Fruit fly (Drosophila melanogaster): ENCODE data around the gene CG31550.

The CG31550 gene

DNA sequence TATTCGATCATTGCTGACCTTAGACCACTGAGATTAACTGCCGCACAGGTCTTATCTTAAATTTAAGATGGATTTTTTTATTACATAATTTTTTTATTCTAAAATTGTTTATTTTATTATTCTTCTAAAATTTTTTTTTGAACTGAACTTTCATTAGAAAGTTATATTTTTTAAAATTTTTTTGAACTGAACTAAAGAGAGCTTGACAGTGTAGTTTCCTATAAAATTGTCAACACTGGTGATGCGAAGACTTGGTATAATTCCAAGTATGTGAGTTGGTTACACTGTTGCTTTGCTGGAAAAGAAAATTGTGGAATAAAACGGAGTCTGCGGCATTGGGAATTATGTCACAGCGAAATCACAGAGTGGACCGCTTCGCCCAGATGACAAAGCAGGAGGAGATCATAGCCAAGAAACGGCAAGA lies at the start of gene CG31550 (continued):
- peak; percentile 60 for TF ChIP-seq nerfin-1 (tag; optimal IDR thresholded peaks at IDR 0.05)
- no peak for TF ChIP-seq Hr39 (optimal IDR thresholded peaks at IDR 0.05)
- TF ChIP-seq CG1024 (GFP tag; IDR thresholded peaks at IDR 0.05), result peak; percentile 59; the same call in 1 of the 2 replicates
- no peak for TF ChIP-seq NC2α (GFP tag; optimal IDR thresholded peaks at IDR 0.05)
- peak; percentile 55; the same call in 1 of the 2 replicates for TF ChIP-seq ara (GFP tag; IDR thresholded peaks at IDR 0.05)
- TF ChIP-seq CG2129 (GFP tag; IDR thresholded peaks at IDR 0.05; ENCODE audit: partially characterized antibody), result no peak
- TF ChIP-seq HHEX (GFP tag; optimal IDR thresholded peaks at IDR 0.05), result peak; percentile 40
- peak; percentile 20 for TF ChIP-seq Jarid2 (GFP tag; optimal IDR thresholded peaks at IDR 0.05)
- no peak for TF ChIP-seq bbx (GFP tag; IDR thresholded peaks at IDR 0.05; ENCODE audit: partially characterized antibody)
- peak; percentile 58 for TF ChIP-seq HLH54F (GFP tag; optimal IDR thresholded peaks at IDR 0.05)
- peak; percentile 36 for TF ChIP-seq CG10543 (GFP tag; optimal IDR thresholded peaks at IDR 0.05)
- no peak for TF ChIP-seq CG14965 (GFP tag; optimal IDR thresholded peaks at IDR 0.05; ENCODE audit: borderline replicate concordance)
- peak; percentile 91 for TF ChIP-seq slbo (GFP tag; IDR thresholded peaks at IDR 0.05)
- 0 out of 3 replicates have a peak, but pooled peaks have one; percentile 59 for TF ChIP-seq CG6175 (GFP tag; IDR thresholded peaks at IDR 0.05)
- TF ChIP-seq Oaz (GFP tag; IDR thresholded peaks at IDR 0.05), result peak; percentile 35; the same call in 1 of the 2 replicates
- TF ChIP-seq Sox102F (GFP tag; optimal IDR thresholded peaks at IDR 0.05), result peak; percentile 73
- 0 out of 2 replicates have a peak, but pooled peaks have one; percentile 11 for TF ChIP-seq amos (GFP tag; IDR thresholded peaks at IDR 0.05; ENCODE audit: partially characterized antibody)
- TF ChIP-seq CG31224 (GFP tag; IDR thresholded peaks at IDR 0.05), result peak; percentile 71
- TF ChIP-seq ci (GFP tag; IDR thresholded peaks at IDR 0.05), result peak; percentile 76
- TF ChIP-seq cwo (GFP tag; optimal IDR thresholded peaks at IDR 0.05), result peak; percentile 23
- TF ChIP-seq CG9215 (GFP tag; IDR thresholded peaks at IDR 0.05), result peak; percentile 54; the same call in 1 of the 2 replicates
- peak; percentile 60 for TF ChIP-seq trem (tag; optimal IDR thresholded peaks at IDR 0.05)
- TF ChIP-seq seq (GFP tag; IDR thresholded peaks at IDR 0.05), result peak; percentile 51; the same call in 1 of the 2 replicates
- TF ChIP-seq chif (GFP tag; optimal IDR thresholded peaks at IDR 0.05), result peak; percentile 28 to 44
- TF ChIP-seq NfI (GFP tag; optimal IDR thresholded peaks at IDR 0.05), result peak; percentile 76
- peak; percentile 83 for TF ChIP-seq CG11456 (GFP tag; IDR thresholded peaks at IDR 0.05)
- no peak for TF ChIP-seq exex (tag; optimal IDR thresholded peaks at IDR 0.05)
- peak; percentile 45 for TF ChIP-seq D19B (GFP tag; optimal IDR thresholded peaks at IDR 0.05)
- no peak for TF ChIP-seq CG2199 (GFP tag; IDR thresholded peaks at IDR 0.05)
- TF ChIP-seq CG12236 (GFP tag; optimal IDR thresholded peaks at IDR 0.05), result no peak
- peak; percentile 44 to 77 for TF ChIP-seq dpn (GFP tag; optimal IDR thresholded peaks at IDR 0.05)
- TF ChIP-seq bab2 (GFP tag; optimal IDR thresholded peaks at IDR 0.05), result peak; percentile 46
- peak in 1 of 2 experiments; percentile 16 for TF ChIP-seq insv (GFP tag; optimal IDR thresholded peaks at IDR 0.05)
- no peak for TF ChIP-seq CG18262 (tag; optimal IDR thresholded peaks at IDR 0.05)
- TF ChIP-seq shn (GFP tag; optimal IDR thresholded peaks at IDR 0.05), result peak; percentile 45
- no peak for TF ChIP-seq peb (GFP tag; IDR thresholded peaks at IDR 0.05)
- no peak for TF ChIP-seq CG1603 (tag; optimal IDR thresholded peaks at IDR 0.05)
- no peak for TF ChIP-seq vnd (GFP tag; IDR thresholded peaks at IDR 0.05; ENCODE audit: partially characterized antibody)
- peak; percentile 72 for TF ChIP-seq lilli (GFP tag; optimal IDR thresholded peaks at IDR 0.05)
- peak; percentile 63; the same call in 2 of the 3 replicates for TF ChIP-seq Mrtf (GFP tag; IDR thresholded peaks at IDR 0.05)
- TF ChIP-seq E2f2 (GFP tag; IDR thresholded peaks at IDR 0.05), result peak; percentile 40; the same call in 1 of the 2 replicates
- TF ChIP-seq CG4424 (GFP tag; optimal IDR thresholded peaks at IDR 0.05), result peak; percentile 66
- peak; percentile 16 for TF ChIP-seq Bdp1 (GFP tag; optimal IDR thresholded peaks at IDR 0.05)
- no peak for TF ChIP-seq en (GFP tag; optimal IDR thresholded peaks at IDR 0.05)
- TF ChIP-seq CG11695 (GFP tag; IDR thresholded peaks at IDR 0.05), result peak; percentile 69; the same call in 2 of the 3 replicates
- TF ChIP-seq tin (GFP tag; optimal IDR thresholded peaks at IDR 0.05), result peak; percentile 77
- no peak for TF ChIP-seq CG3838 (GFP tag; optimal IDR thresholded peaks at IDR 0.05)
- no peak for TF ChIP-seq CG16779 (GFP tag; IDR thresholded peaks at IDR 0.05)
- TF ChIP-seq CG13624 (GFP tag; optimal IDR thresholded peaks at IDR 0.05), result peak; percentile 59
- peak; percentile 74 for TF ChIP-seq H2.0 (GFP tag; IDR thresholded peaks at IDR 0.05)
- no peak for TF ChIP-seq CkIIα-i1 (GFP tag; IDR thresholded peaks at IDR 0.05)

All from whole organism, embryonic.